Fruit fly (Drosophila melanogaster): ENCODE data around the gene Obp28a.

dm6 chr2L:7493444-7493843 lies 3.7 kb downstream of the Obp28a start:
- TF ChIP-seq CTCF (optimal IDR thresholded peaks at IDR 0.05) (no peak), CG8478 (optimal IDR thresholded peaks at IDR 0.05) (no peak)
